Fruit fly (Drosophila melanogaster) whole organism, embryonic: Measurements from ENCODE around the gene CG16854.

Experiments
- Blimp-1 ChIP-seq: fragments of 200-800 bp; sonication (Bioruptor generic); optimal IDR thresholded peaks from 3 replicates; lab custom pipeline; 2018; ENCODE audit warnings: missing biosample characterization, missing genetic modification characterization, mild to moderate bottlenecking, moderate library complexity, missing genetic modification reagents
- C15 ChIP-seq: fragments of 200-800 bp; sonication (Bioruptor generic); IDR thresholded peaks from 3 replicates; pipeline ENCODE4 v1.3.6; 2022; ENCODE audit warnings: missing biosample characterization, missing genetic modification characterization
- CG11247 ChIP-seq: fragments of 200-800 bp; sonication (Bioruptor generic); IDR thresholded peaks from 2 replicates; pipeline ENCODE4 v1.3.6; 2022; ENCODE audit warnings: missing biosample characterization, missing genetic modification characterization
- CG11456 ChIP-seq: fragments of 200-800 bp; sonication (Bioruptor generic); IDR thresholded peaks from 3 replicates; pipeline ENCODE4 v1.3.6; 2022; ENCODE audit warnings: missing biosample characterization, missing genetic modification characterization
- CG12769 ChIP-seq: fragments of 200-800 bp; sonication (Bioruptor generic); optimal IDR thresholded peaks from 2 replicates; lab custom pipeline; 2019; ENCODE audit warnings: missing biosample characterization, mild to moderate bottlenecking, missing genetic modification characterization, moderate library complexity
- CG12942 ChIP-seq: fragments of 200-800 bp; sonication (Bioruptor generic); optimal IDR thresholded peaks from 3 replicates; lab custom pipeline; 2016; ENCODE audit warnings: missing biosample characterization, missing genetic modification characterization
- CG14710 ChIP-seq: fragments of 200-800 bp; sonication (Bioruptor generic); optimal IDR thresholded peaks from 3 replicates; lab custom pipeline; 2019; ENCODE audit warnings: missing biosample characterization, mild to moderate bottlenecking, missing genetic modification characterization, moderate library complexity
- CG15696 ChIP-seq: fragments of 200-800 bp; sonication (Bioruptor generic); optimal IDR thresholded peaks from 2 replicates; lab custom pipeline; 2019; ENCODE audit warnings: missing biosample characterization, mild to moderate bottlenecking, missing genetic modification characterization, moderate library complexity
- CG16813 ChIP-seq: fragments of 200-800 bp; sonication (Bioruptor generic); IDR thresholded peaks from 3 replicates; pipeline ENCODE4 v1.3.6; 2022; ENCODE audit warnings: missing biosample characterization, missing genetic modification characterization; ENCODE audit not compliant: partially characterized antibody
- CG16863 ChIP-seq: fragments of 200-800 bp; sonication (Bioruptor generic); optimal IDR thresholded peaks from 3 replicates; lab custom pipeline; 2016; ENCODE audit warnings: missing biosample characterization, missing genetic modification characterization
- CG17361 ChIP-seq: fragments of 200-800 bp; sonication (Bioruptor generic); IDR thresholded peaks from 3 replicates; pipeline ENCODE4 v1.3.6; 2022; ENCODE audit warnings: missing biosample characterization, missing genetic modification characterization
- CG2129 ChIP-seq: fragments of 200-800 bp; sonication (Bioruptor generic); IDR thresholded peaks from 2 replicates; pipeline ENCODE4 v1.3.6; 2022; ENCODE audit warnings: missing biosample characterization, missing genetic modification characterization; ENCODE audit not compliant: partially characterized antibody
- CG2712 ChIP-seq: fragments of 200-800 bp; optimal IDR thresholded peaks from 3 replicates; lab custom pipeline; 2019; ENCODE audit warnings: missing biosample characterization, mild to moderate bottlenecking, missing genetic modification characterization, moderate library complexity
- CG32767 ChIP-seq: fragments of 200-800 bp; sonication (Bioruptor generic); IDR thresholded peaks from 2 replicates; pipeline ENCODE4 v1.3.6; 2022; ENCODE audit warnings: missing biosample characterization, missing genetic modification characterization
- CG3407 ChIP-seq: fragments of 200-800 bp; sonication (Bioruptor generic); optimal IDR thresholded peaks from 2 replicates; lab custom pipeline; 2018; ENCODE audit warnings: missing biosample characterization, mild to moderate bottlenecking, missing genetic modification characterization
- CG8089 ChIP-seq: fragments of 200-800 bp; sonication (Bioruptor generic); optimal IDR thresholded peaks from 3 replicates; lab custom pipeline; 2016; ENCODE audit warnings: missing biosample characterization, missing genetic modification characterization
- CG9727 ChIP-seq: fragments of 200-800 bp; sonication (Bioruptor generic); optimal IDR thresholded peaks from 3 replicates; lab custom pipeline; 2017; ENCODE audit warnings: missing biosample characterization, mild to moderate bottlenecking, missing genetic modification characterization
- Dek ChIP-seq: fragments of 200-800 bp; sonication (Bioruptor generic); optimal IDR thresholded peaks from 3 replicates; lab custom pipeline; 2019; ENCODE audit warnings: missing biosample characterization, mild to moderate bottlenecking, missing genetic modification characterization, moderate library complexity
- Dip2 ChIP-seq: fragments of 200-800 bp; sonication (Bioruptor generic); IDR thresholded peaks from 2 replicates; pipeline ENCODE4 v1.3.6; 2022; ENCODE audit warnings: missing biosample characterization, missing genetic modification characterization
- E2f2 ChIP-seq: fragments of 200-800 bp; sonication (Bioruptor generic); IDR thresholded peaks from 2 replicates; pipeline ENCODE4 v1.3.6; 2022; ENCODE audit warnings: missing biosample characterization, missing genetic modification characterization
- ERR ChIP-seq: fragments of 200-800 bp; sonication (Bioruptor generic); optimal IDR thresholded peaks from 2 replicates; lab custom pipeline; 2016; ENCODE audit warnings: missing biosample characterization, missing genetic modification characterization
- Hmx ChIP-seq: fragments of 200-800 bp; sonication (Bioruptor generic); optimal IDR thresholded peaks from 2 replicates; lab custom pipeline; 2016; ENCODE audit warnings: missing biosample characterization, missing genetic modification characterization
- Mes4 ChIP-seq: fragments of 200-800 bp; sonication (Bioruptor generic); optimal IDR thresholded peaks from 2 replicates; lab custom pipeline; 2016; ENCODE audit warnings: missing biosample characterization, missing genetic modification characterization
- Neu2 ChIP-seq: fragments of 200-800 bp; sonication (Bioruptor generic); optimal IDR thresholded peaks from 3 replicates; lab custom pipeline; 2016; ENCODE audit warnings: missing biosample characterization, missing genetic modification characterization, borderline replicate concordance
- Nf-YA ChIP-seq: fragments of 200-800 bp; sonication (Bioruptor generic); IDR thresholded peaks from 2 replicates; pipeline ENCODE4 v1.3.6; 2022; ENCODE audit warnings: missing biosample characterization, missing genetic modification characterization
- Opbp ChIP-seq: fragments of 200-800 bp; sonication (Bioruptor generic); IDR thresholded peaks from 3 replicates; pipeline ENCODE4 v1.3.6; 2022; ENCODE audit warnings: missing biosample characterization, missing genetic modification characterization; ENCODE audit not compliant: partially characterized antibody
- Tbp ChIP-seq: fragments of >200 bp; optimal IDR thresholded peaks from 2 replicates; lab custom pipeline; 2018; ENCODE audit warnings: missing biosample characterization, missing genetic modification characterization
- YL-1 ChIP-seq: fragments of 200-800 bp; sonication (Bioruptor generic); optimal IDR thresholded peaks from 3 replicates; lab custom pipeline; 2017; ENCODE audit warnings: missing biosample characterization, mild to moderate bottlenecking, missing genetic modification characterization
- abd-A ChIP-seq: fragments of 200-800 bp; sonication (Bioruptor generic); optimal IDR thresholded peaks from 3 replicates; lab custom pipeline; 2019; ENCODE audit warnings: missing biosample characterization, mild to moderate bottlenecking, missing genetic modification characterization, moderate library complexity
- ac ChIP-seq: fragments of 200-800 bp; sonication (Bioruptor generic); optimal IDR thresholded peaks from 3 replicates; lab custom pipeline; 2017; ENCODE audit warnings: missing biosample characterization, mild to moderate bottlenecking, missing genetic modification characterization
- ci ChIP-seq: fragments of 200-800 bp; sonication (Bioruptor generic); IDR thresholded peaks from 3 replicates; pipeline ENCODE4 v1.3.6; 2022; ENCODE audit warnings: missing biosample characterization, missing genetic modification characterization
- corto ChIP-seq: fragments of 200-800 bp; sonication (Bioruptor generic); optimal IDR thresholded peaks from 2 replicates; lab custom pipeline; 2016; ENCODE audit warnings: missing biosample characterization, mild to moderate bottlenecking, missing genetic modification characterization, moderate library complexity
- crc ChIP-seq: fragments of 200-800 bp; sonication (Bioruptor generic); optimal IDR thresholded peaks from 2 replicates; lab custom pipeline; 2016; ENCODE audit warnings: missing biosample characterization, missing genetic modification characterization
- fd102C ChIP-seq: fragments of 200-800 bp; sonication (Bioruptor generic); optimal IDR thresholded peaks from 2 replicates; lab custom pipeline; 2018; ENCODE audit warnings: missing biosample characterization, mild to moderate bottlenecking, missing genetic modification characterization, moderate library complexity
- fd64A ChIP-seq: fragments of 200-800 bp; sonication (Bioruptor generic); optimal IDR thresholded peaks from 3 replicates; lab custom pipeline; 2018; ENCODE audit warnings: missing biosample characterization, mild to moderate bottlenecking, missing genetic modification characterization
- gce ChIP-seq: fragments of 200-800 bp; sonication (Bioruptor generic); IDR thresholded peaks from 3 replicates; pipeline ENCODE4 v1.3.6; 2022; ENCODE audit warnings: missing biosample characterization, missing genetic modification characterization
- insv ChIP-seq, 2 experiments: fragments of 200-800 bp; sonication (Bioruptor generic); optimal IDR thresholded peaks; 3 replicates each; lab custom pipeline; 2016 to 2018; ENCODE audit warnings: missing biosample characterization in 2 of 2, missing genetic modification characterization in 2 of 2
- nerfin-2 ChIP-seq: fragments of 200-800 bp; sonication (Bioruptor generic); IDR thresholded peaks from 2 replicates; pipeline ENCODE4 v1.3.6; 2022; ENCODE audit warnings: missing biosample characterization, missing genetic modification characterization; ENCODE audit not compliant: partially characterized antibody
- otp ChIP-seq: fragments of 200-800 bp; sonication (Bioruptor generic); IDR thresholded peaks from 3 replicates; pipeline ENCODE4, ENCODE4 v1.3.6; 2022; ENCODE audit warnings: missing biosample characterization, missing genetic modification characterization
- prd ChIP-seq, 3 experiments: fragments of >200 bp in 2 of 3; fragments of 200-800 bp in 1 of 3; sonication (Bioruptor generic) in 1 of 3; optimal IDR thresholded peaks in 2 of 3; IDR thresholded peaks in 1 of 3; 2 replicates in 2 of 3; 3 replicates in 1 of 3; pipeline versions ENCODE4 v1.3.6 to Lab custom; 2017 to 2022; ENCODE audit warnings: missing biosample characterization in 1 of 3, missing genetic modification characterization in 1 of 3
- psq ChIP-seq: fragments of 200-800 bp; sonication (Bioruptor generic); optimal IDR thresholded peaks from 2 replicates; lab custom pipeline; 2017; ENCODE audit warnings: missing biosample characterization, missing genetic modification characterization
- scrt ChIP-seq: fragments of 200-800 bp; sonication (Bioruptor generic); optimal IDR thresholded peaks from 2 replicates; lab custom pipeline; 2018; ENCODE audit warnings: missing biosample characterization, mild to moderate bottlenecking, missing genetic modification characterization, moderate library complexity
- sim ChIP-seq: fragments of 200-800 bp; sonication (Bioruptor generic); IDR thresholded peaks from 2 replicates; pipeline ENCODE4 v1.3.6; 2022; ENCODE audit warnings: missing biosample characterization, missing genetic modification characterization
- sr ChIP-seq: fragments of 200-800 bp; sonication (Bioruptor generic); IDR thresholded peaks from 3 replicates; pipeline ENCODE4 v1.3.6; 2022; ENCODE audit warnings: missing biosample characterization, missing genetic modification characterization
- tin ChIP-seq: fragments of 200-800 bp; sonication (Bioruptor generic); optimal IDR thresholded peaks from 3 replicates; lab custom pipeline; 2016; ENCODE audit warnings: missing biosample characterization, missing genetic modification characterization
- tll ChIP-seq, 2 experiments: fragments of 200-800 bp in 1 of 2; fragments of >200 bp in 1 of 2; sonication (Bioruptor generic) in 1 of 2; optimal IDR thresholded peaks; 2 replicates each; lab custom pipeline; 2017 to 2019; ENCODE audit warnings: missing biosample characterization in 2 of 2, missing genetic modification characterization in 2 of 2, mild to moderate bottlenecking in 1 of 2, moderate library complexity in 1 of 2
- unc-4 ChIP-seq: fragments of 200-800 bp; sonication (Bioruptor generic); IDR thresholded peaks from 2 replicates; pipeline ENCODE4 v1.3.6; 2022; ENCODE audit warnings: missing biosample characterization, missing genetic modification characterization; ENCODE audit not compliant: partially characterized antibody
- unpg ChIP-seq: fragments of 200-800 bp; sonication (Bioruptor generic); optimal IDR thresholded peaks from 3 replicates; lab custom pipeline; 2018; ENCODE audit warnings: missing biosample characterization, mild to moderate bottlenecking, missing genetic modification characterization, moderate library complexity
- wdn ChIP-seq: fragments of 200-800 bp; sonication (Bioruptor generic); IDR thresholded peaks from 2 replicates; pipeline ENCODE4 v1.3.6; 2022; ENCODE audit warnings: missing biosample characterization, missing genetic modification characterization
- wor ChIP-seq: fragments of 200-800 bp; sonication (Bioruptor generic); IDR thresholded peaks from 2 replicates; pipeline ENCODE4 v1.3.6; 2022; ENCODE audit warnings: missing biosample characterization, missing genetic modification characterization

CG16854 gene

DNA sequence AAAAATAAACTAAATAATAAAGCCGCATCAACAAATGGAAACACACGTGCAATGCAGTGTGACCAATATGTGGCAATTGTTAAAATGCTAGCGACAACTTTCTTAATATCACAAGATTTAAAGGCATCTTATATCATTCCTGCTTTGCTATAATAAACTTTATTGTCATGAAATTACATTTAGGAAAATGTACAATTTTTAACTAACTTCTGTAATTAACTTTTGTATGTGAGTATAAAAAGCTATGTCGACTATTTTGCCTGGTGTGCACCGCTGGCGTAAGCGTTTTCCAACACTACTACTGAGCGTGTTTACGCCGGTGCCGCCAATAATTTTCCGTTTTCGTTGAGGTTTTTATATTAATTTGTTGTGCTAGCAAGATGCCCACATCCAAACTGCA, 37.0 kb downstream of the CG16854 start, which contains the start of the genes Csl4 and Nup160 (continued):
- TF ChIP-seq insv (GFP tag; optimal IDR thresholded peaks at IDR 0.05; lab: Kevin White, UChicago) (peak in 1 of 2 experiments; percentile 19), ac (GFP tag; lab: Kevin White, UChicago) (no peak), tll (GFP tag; optimal IDR thresholded peaks at IDR 0.05; lab: Kevin White, UChicago) (no peak), CG11456 (GFP tag; lab: Robert Waterston, UW) (peak; percentile 82), sim (peak; percentile 9; the same call in 1 of the 2 replicates), CG16813 (GFP tag; lab: Robert Waterston, UW) (no peak), CG16863 (GFP tag; lab: Kevin White, UChicago) (peak; percentile 76), Blimp-1 (no peak), CG9727 (GFP tag; lab: Kevin White, UChicago) (peak; percentile 66), tin (GFP tag; lab: Kevin White, UChicago) (peak; percentile 86), unpg (no peak), C15 (GFP tag; lab: Robert Waterston, UW) (no peak), wdn (peak; percentile 56; the same call in 1 of the 2 replicates), ci (GFP tag; lab: Robert Waterston, UW) (peak; percentile 81), Neu2 (no peak), gce (GFP tag; lab: Robert Waterston, UW) (no peak), fd102C (GFP tag; lab: Kevin White, UChicago) (no peak), fd64A (GFP tag; lab: Kevin White, UChicago) (no peak), CG32767 (GFP tag; lab: Robert Waterston, UW) (no peak), CG11247 (GFP tag; lab: Robert Waterston, UW) (peak; percentile 72), crc (peak; percentile 57), scrt (no peak), ERR (peak; percentile 60), abd-A (tag; lab: Kevin White, UChicago) (no peak), Opbp (GFP tag; lab: Robert Waterston, UW) (peak; percentile 52; the same call in 2 of the 3 replicates), CG15696 (tag; lab: Kevin White, UChicago) (peak; percentile 49), CG12942 (GFP tag; lab: Kevin White, UChicago) (peak; percentile 69), Hmx (GFP tag; lab: Kevin White, UChicago) (peak; percentile 46), CG14710 (peak; percentile 77), psq (GFP tag; lab: Kevin White, UChicago) (peak; percentile 26), Dip2 (GFP tag; lab: Robert Waterston, UW) (no peak), sr (no peak), CG17361 (GFP tag; lab: Robert Waterston, UW) (no peak), CG3407 (GFP tag; lab: Kevin White, UChicago) (no peak), CG8089 (GFP tag; lab: Kevin White, UChicago) (peak; percentile 69), Mes4 (GFP tag; lab: Kevin White, UChicago) (peak; percentile 69), CG2129 (GFP tag; lab: Robert Waterston, UW) (no peak), Dek (tag; lab: Kevin White, UChicago) (peak; percentile 43), Nf-YA (GFP tag; lab: Robert Waterston, UW) (peak; percentile 54; the same call in 1 of the 2 replicates), wor (GFP tag; lab: Robert Waterston, UW) (peak; percentile 37; the same call in 1 of the 2 replicates), corto (no peak), Tbp (GFP tag; lab: Kevin White, UChicago) (no peak), CG12769 (no peak), prd (optimal IDR thresholded peaks at IDR 0.05; lab: Kevin White, UChicago) (no peak), prd (GFP tag; IDR thresholded peaks at IDR 0.05; lab: Robert Waterston, UW) (peak; percentile 86), YL-1 (GFP tag; lab: Kevin White, UChicago) (peak; percentile 84), otp (GFP tag; lab: Robert Waterston, UW) (0 out of 3 replicates have a peak, but pooled peaks have one; percentile 62), E2f2 (GFP tag; lab: Robert Waterston, UW) (peak; percentile 67), unc-4 (GFP tag; lab: Robert Waterston, UW) (0 out of 2 replicates have a peak, but pooled peaks have one; percentile 29), nerfin-2 (GFP tag; lab: Robert Waterston, UW) (no peak), CG2712 (tag; lab: Kevin White, UChicago) (no peak)
